Fruit fly (Drosophila melanogaster) whole organism, embryonic: ENCODE data around the gene Rnmt.
A peak's percentile ranks its signal among the peaks of the same experiment; 100 is the strongest.

ENCODE experiments used
- Asciz ChIP-seq: fragments of 200-800 bp; sonication (Bioruptor generic); optimal IDR thresholded peaks from 2 replicates; lab custom pipeline; 2017; ENCODE audit warnings: missing biosample characterization, mild to moderate bottlenecking, missing genetic modification characterization, missing genetic modification reagents
- CG10366 ChIP-seq: fragments of 200-800 bp; sonication (Bioruptor generic); IDR thresholded peaks from 2 replicates; pipeline ENCODE4 v1.3.6; 2022; ENCODE audit warnings: missing biosample characterization, missing genetic modification characterization
- CG10543 ChIP-seq: fragments of 200-800 bp; sonication (Bioruptor generic); optimal IDR thresholded peaks from 3 replicates; lab custom pipeline; 2017; ENCODE audit warnings: missing biosample characterization, mild to moderate bottlenecking, missing genetic modification characterization, moderate library complexity
- CG11085 ChIP-seq: fragments of 200-800 bp; sonication (Bioruptor generic); IDR thresholded peaks from 2 replicates; pipeline ENCODE4 v1.3.6; 2022; ENCODE audit warnings: missing biosample characterization, missing genetic modification characterization
- CG11247 ChIP-seq: fragments of 200-800 bp; sonication (Bioruptor generic); IDR thresholded peaks from 2 replicates; pipeline ENCODE4 v1.3.6; 2022; ENCODE audit warnings: missing biosample characterization, missing genetic modification characterization
- CG11504 ChIP-seq: fragments of 200-800 bp; sonication (Bioruptor generic); optimal IDR thresholded peaks from 3 replicates; lab custom pipeline; 2019; ENCODE audit warnings: missing biosample characterization, mild to moderate bottlenecking, missing genetic modification characterization, moderate library complexity
- CG11560 ChIP-seq: fragments of 200-800 bp; sonication (Bioruptor generic); IDR thresholded peaks from 3 replicates; pipeline ENCODE4 v1.3.6; 2022; ENCODE audit warnings: missing biosample characterization, missing genetic modification characterization
- CG12071 ChIP-seq: fragments of 200-800 bp; sonication (Bioruptor generic); optimal IDR thresholded peaks from 3 replicates; lab custom pipeline; 2018; ENCODE audit warnings: missing biosample characterization, mild to moderate bottlenecking, missing genetic modification characterization
- CG12219 ChIP-seq: fragments of 200-800 bp; sonication (Bioruptor generic); optimal IDR thresholded peaks from 3 replicates; lab custom pipeline; 2018; ENCODE audit warnings: missing biosample characterization, mild to moderate bottlenecking, missing genetic modification characterization
- CG15011 ChIP-seq: fragments of 200-800 bp; sonication (Bioruptor generic); optimal IDR thresholded peaks from 3 replicates; lab custom pipeline; 2018; ENCODE audit warnings: missing biosample characterization, mild to moderate bottlenecking, missing genetic modification characterization
- CG17361 ChIP-seq: fragments of 200-800 bp; sonication (Bioruptor generic); IDR thresholded peaks from 3 replicates; pipeline ENCODE4 v1.3.6; 2022; ENCODE audit warnings: missing biosample characterization, missing genetic modification characterization
- CG2116 ChIP-seq: fragments of 200-800 bp; sonication (Bioruptor generic); optimal IDR thresholded peaks from 3 replicates; lab custom pipeline; 2018; ENCODE audit warnings: missing biosample characterization, mild to moderate bottlenecking, missing genetic modification characterization
- CG2678 ChIP-seq: fragments of 200-800 bp; sonication (Bioruptor generic); optimal IDR thresholded peaks from 3 replicates; lab custom pipeline; 2019; ENCODE audit warnings: missing biosample characterization, mild to moderate bottlenecking, missing genetic modification characterization, moderate library complexity
- CG3995 ChIP-seq: fragments of 200-800 bp; sonication (Bioruptor generic); optimal IDR thresholded peaks from 3 replicates; lab custom pipeline; 2016; ENCODE audit warnings: missing biosample characterization, missing genetic modification characterization
- CG4282 ChIP-seq: fragments of 200-800 bp; sonication (Bioruptor generic); optimal IDR thresholded peaks from 2 replicates; lab custom pipeline; 2016; ENCODE audit warnings: missing biosample characterization, missing genetic modification characterization
- CG4404 ChIP-seq: fragments of 200-800 bp; sonication (Bioruptor generic); IDR thresholded peaks from 2 replicates; pipeline ENCODE4 v1.3.6; 2022; ENCODE audit warnings: missing biosample characterization, missing genetic modification characterization
- CG5953 ChIP-seq: fragments of 200-800 bp; sonication (Bioruptor generic); IDR thresholded peaks from 2 replicates; pipeline ENCODE4 v1.3.6; 2022; ENCODE audit warnings: missing biosample characterization, missing genetic modification characterization
- CG6683 ChIP-seq: fragments of 200-800 bp; sonication (Bioruptor generic); optimal IDR thresholded peaks from 2 replicates; lab custom pipeline; 2017; ENCODE audit warnings: missing biosample characterization, mild to moderate bottlenecking, missing genetic modification characterization, missing genetic modification reagents
- CG7786 ChIP-seq: fragments of 200-800 bp; sonication (Bioruptor generic); optimal IDR thresholded peaks from 2 replicates; lab custom pipeline; 2016; ENCODE audit warnings: missing biosample characterization, missing genetic modification characterization
- CG8765 ChIP-seq: fragments of 200-800 bp; sonication (Bioruptor generic); IDR thresholded peaks from 2 replicates; pipeline ENCODE4 v1.3.6; 2022; ENCODE audit warnings: missing biosample characterization, missing genetic modification characterization
- CG9932 ChIP-seq: fragments of 200-800 bp; sonication (Bioruptor generic); IDR thresholded peaks from 2 replicates; pipeline ENCODE4 v1.3.6; 2022; ENCODE audit warnings: missing biosample characterization, missing genetic modification characterization
- Camta ChIP-seq: fragments of 200-800 bp; sonication (Bioruptor generic); optimal IDR thresholded peaks from 2 replicates; lab custom pipeline; 2016; ENCODE audit warnings: missing biosample characterization, missing genetic modification characterization
- Dfd ChIP-seq, 2 experiments: fragments of >200 bp; optimal IDR thresholded peaks; 2 replicates each; lab custom pipeline; 2017; ENCODE audit warnings: missing biosample characterization in 2 of 2, missing genetic modification characterization in 2 of 2
- Dip3 ChIP-seq: fragments of 200-800 bp; sonication (Bioruptor generic); optimal IDR thresholded peaks from 3 replicates; lab custom pipeline; 2016; ENCODE audit warnings: missing biosample characterization, missing genetic modification characterization
- E2f1 ChIP-seq: fragments of 200-800 bp; sonication (Bioruptor generic); IDR thresholded peaks from 2 replicates; pipeline ENCODE4 v1.3.6; 2022; ENCODE audit warnings: missing biosample characterization, missing genetic modification characterization
- Hmr ChIP-seq: fragments of 200-800 bp; sonication (Bioruptor generic); optimal IDR thresholded peaks from 3 replicates; lab custom pipeline; 2017; ENCODE audit warnings: mild to moderate bottlenecking, missing biosample characterization, missing genetic modification reagents, missing genetic modification characterization
- MESR4 ChIP-seq: fragments of 200-800 bp; sonication (Bioruptor generic); optimal IDR thresholded peaks from 2 replicates; lab custom pipeline; 2018; ENCODE audit warnings: missing biosample characterization, mild to moderate bottlenecking, missing genetic modification characterization, moderate library complexity
- NK7.1 ChIP-seq: fragments of 200-800 bp; sonication (Bioruptor generic); optimal IDR thresholded peaks from 3 replicates; lab custom pipeline; 2016; ENCODE audit warnings: missing biosample characterization, missing genetic modification characterization
- Nf-YC ChIP-seq: fragments of 200-800 bp; optimal IDR thresholded peaks from 3 replicates; lab custom pipeline; 2019; ENCODE audit warnings: missing biosample characterization, mild to moderate bottlenecking, missing genetic modification characterization, moderate library complexity
- Sin3A ChIP-seq: fragments of >200 bp; optimal IDR thresholded peaks from 2 replicates; lab custom pipeline; 2018
- Sox100B ChIP-seq: fragments of 200-800 bp; sonication (Bioruptor generic); optimal IDR thresholded peaks from 3 replicates; lab custom pipeline; 2018; ENCODE audit warnings: missing biosample characterization, mild to moderate bottlenecking, missing genetic modification characterization
- Sry-β ChIP-seq: fragments of 200-800 bp; sonication (Bioruptor generic); optimal IDR thresholded peaks from 2 replicates; lab custom pipeline; 2018; ENCODE audit warnings: missing biosample characterization, mild to moderate bottlenecking, missing genetic modification characterization, moderate library complexity
- Trl ChIP-seq, 3 experiments: fragments of >200 bp in 2 of 3; fragments of 200-800 bp in 1 of 3; sonication (Bioruptor generic) in 1 of 3; optimal IDR thresholded peaks; 2 replicates in 1 of 3; 3 replicates in 2 of 3; lab custom pipeline; 2016 to 2017; ENCODE audit warnings: missing biosample characterization in 1 of 3, missing genetic modification characterization in 1 of 3
- Xrp1 ChIP-seq: fragments of 200-800 bp; sonication (Bioruptor generic); IDR thresholded peaks from 2 replicates; pipeline ENCODE4 v1.3.6; 2022; ENCODE audit warnings: missing biosample characterization, missing genetic modification characterization
- YL-1 ChIP-seq: fragments of 200-800 bp; sonication (Bioruptor generic); optimal IDR thresholded peaks from 3 replicates; lab custom pipeline; 2017; ENCODE audit warnings: missing biosample characterization, mild to moderate bottlenecking, missing genetic modification characterization
- abd-A ChIP-seq: fragments of 200-800 bp; sonication (Bioruptor generic); optimal IDR thresholded peaks from 3 replicates; lab custom pipeline; 2019; ENCODE audit warnings: missing biosample characterization, mild to moderate bottlenecking, missing genetic modification characterization, moderate library complexity
- az2 ChIP-seq: fragments of 200-800 bp; sonication (Bioruptor generic); optimal IDR thresholded peaks from 3 replicates; lab custom pipeline; 2016; ENCODE audit warnings: missing biosample characterization, missing genetic modification characterization
- ewg ChIP-seq: fragments of 200-800 bp; sonication (Bioruptor generic); optimal IDR thresholded peaks from 3 replicates; lab custom pipeline; 2017; ENCODE audit warnings: mild to moderate bottlenecking, missing biosample characterization, missing genetic modification reagents, missing genetic modification characterization
- eyg ChIP-seq: fragments of 200-800 bp; sonication (Bioruptor generic); optimal IDR thresholded peaks from 3 replicates; lab custom pipeline; 2016; ENCODE audit warnings: missing biosample characterization, missing genetic modification characterization
- hb ChIP-seq: fragments of 200-800 bp; sonication (Bioruptor generic); IDR thresholded peaks from 3 replicates; pipeline ENCODE4 v1.3.6; 2022; ENCODE audit warnings: missing biosample characterization, missing genetic modification characterization; ENCODE audit not compliant: partially characterized antibody
- hth ChIP-seq: fragments of >200 bp; optimal IDR thresholded peaks from 2 replicates; lab custom pipeline; 2017; ENCODE audit warnings: inconsistent platforms
- jigr1 ChIP-seq: fragments of 200-800 bp; sonication (Bioruptor generic); IDR thresholded peaks from 3 replicates; pipeline ENCODE4 v1.3.6; 2022; ENCODE audit warnings: missing biosample characterization, missing genetic modification characterization
- knrl ChIP-seq: fragments of 200-800 bp; sonication (Bioruptor generic); IDR thresholded peaks from 3 replicates; pipeline ENCODE4 v1.3.6; 2022; ENCODE audit warnings: missing biosample characterization, missing genetic modification characterization; ENCODE audit not compliant: partially characterized antibody
- lola ChIP-seq, 3 experiments: fragments of >200 bp in 2 of 3; fragments of 200-800 bp in 1 of 3; sonication (Bioruptor generic) in 1 of 3; optimal IDR thresholded peaks; 2 replicates each; lab custom pipeline; 2017 to 2019; ENCODE audit warnings: missing biosample characterization in 3 of 3, missing genetic modification characterization in 3 of 3, mild to moderate bottlenecking in 1 of 3, moderate library complexity in 1 of 3
- p53 ChIP-seq: fragments of 200-800 bp; sonication (Bioruptor generic); optimal IDR thresholded peaks from 2 replicates; lab custom pipeline; 2016; ENCODE audit warnings: missing biosample characterization, missing genetic modification characterization
- sc ChIP-seq, 3 experiments: fragments of >200 bp in 2 of 3; fragments of 200-800 bp in 1 of 3; sonication (Bioruptor generic) in 1 of 3; optimal IDR thresholded peaks; 2 replicates in 2 of 3; 3 replicates in 1 of 3; lab custom pipeline; 2017; ENCODE audit warnings: mild to moderate bottlenecking in 1 of 3, missing biosample characterization in 1 of 3, missing genetic modification characterization in 1 of 3, missing genetic modification reagents in 1 of 3
- slbo ChIP-seq: fragments of 200-800 bp; sonication (Bioruptor generic); IDR thresholded peaks from 2 replicates; pipeline ENCODE4 v1.3.6; 2022; ENCODE audit warnings: missing biosample characterization, missing genetic modification characterization
- twi ChIP-seq: fragments of 200-800 bp; optimal IDR thresholded peaks from 2 replicates; lab custom pipeline; 2019; ENCODE audit warnings: missing biosample characterization, mild to moderate bottlenecking, missing genetic modification characterization, moderate library complexity
- unc-4 ChIP-seq: fragments of 200-800 bp; sonication (Bioruptor generic); IDR thresholded peaks from 2 replicates; pipeline ENCODE4 v1.3.6; 2022; ENCODE audit warnings: missing biosample characterization, missing genetic modification characterization; ENCODE audit not compliant: partially characterized antibody
- vnd ChIP-seq: fragments of 200-800 bp; sonication (Bioruptor generic); IDR thresholded peaks from 3 replicates; pipeline ENCODE4 v1.3.6; 2022; ENCODE audit warnings: missing biosample characterization, missing genetic modification characterization; ENCODE audit not compliant: partially characterized antibody

Rnmt gene

DNA sequence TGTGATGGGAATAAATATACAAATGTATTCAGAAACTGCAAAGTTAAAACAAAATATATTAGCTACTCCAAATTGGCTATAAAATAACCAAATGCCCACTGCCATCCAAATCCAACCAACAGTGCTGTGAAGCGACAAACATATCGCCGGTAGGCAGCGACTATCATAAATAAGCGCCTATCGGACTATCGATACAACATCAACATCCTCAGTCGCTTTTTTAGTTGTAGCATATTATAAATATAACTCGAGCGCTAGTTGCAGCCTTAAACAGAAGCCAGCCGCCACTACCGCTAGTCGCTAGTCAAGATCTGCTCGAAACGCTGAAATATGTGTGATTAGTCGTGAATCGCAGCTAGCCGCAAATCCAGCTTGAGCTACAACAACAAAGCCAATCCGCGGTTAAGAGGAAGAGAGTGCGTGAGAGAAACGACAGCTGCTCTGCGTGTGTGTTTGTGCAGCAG, 29.6 kb downstream of the Rnmt start (continued):
- TF ChIP-seq E2f1 (GFP tag; lab: Robert Waterston, UW) (no peak), CG4404 (GFP tag; lab: Robert Waterston, UW) (no peak), CG12071 (GFP tag; lab: Kevin White, UChicago) (no peak), twi (tag; lab: Kevin White, UChicago) (no peak), jigr1 (GFP tag; lab: Robert Waterston, UW) (no peak), eyg (no peak), Sox100B (no peak), CG12219 (GFP tag; lab: Kevin White, UChicago) (no peak), Sry-β (peak; percentile 92), hth (no peak), CG3995 (GFP tag; lab: Kevin White, UChicago) (no peak), CG11560 (no peak), ewg (no peak), MESR4 (GFP tag; lab: Kevin White, UChicago) (peak; percentile 69), lola (GFP tag; optimal IDR thresholded peaks at IDR 0.05; lab: Kevin White, UChicago) (no peak), CG4282 (GFP tag; lab: Kevin White, UChicago) (peak; percentile 21), sc (optimal IDR thresholded peaks at IDR 0.05; lab: Kevin White, UChicago) (no peak), sc (GFP tag; optimal IDR thresholded peaks at IDR 0.05; lab: Kevin White, UChicago) (no peak), Asciz (GFP tag; lab: Kevin White, UChicago) (no peak), CG11247 (peak; percentile 45; the same call in 1 of the 2 replicates), Trl (optimal IDR thresholded peaks at IDR 0.05; lab: Kevin White, UChicago) (no peak), Trl (GFP tag; optimal IDR thresholded peaks at IDR 0.05; lab: Kevin White, UChicago) (no peak), Xrp1 (no peak), CG15011 (GFP tag; lab: Kevin White, UChicago) (no peak), CG6683 (GFP tag; lab: Kevin White, UChicago) (no peak), YL-1 (GFP tag; lab: Kevin White, UChicago) (no peak), abd-A (tag; lab: Kevin White, UChicago) (no peak), CG10366 (GFP tag; lab: Robert Waterston, UW) (0 out of 2 replicates have a peak, but pooled peaks have one; percentile 15), p53 (GFP tag; lab: Kevin White, UChicago) (no peak), hb (GFP tag; lab: Robert Waterston, UW) (peak; percentile 86), Dfd (GFP tag; optimal IDR thresholded peaks at IDR 0.05; lab: Kevin White, UChicago) (no peak), knrl (GFP tag; lab: Robert Waterston, UW) (peak; percentile 85), Hmr (GFP tag; lab: Kevin White, UChicago) (no peak), NK7.1 (GFP tag; lab: Kevin White, UChicago) (no peak), CG2678 (tag; lab: Kevin White, UChicago) (no peak), Sin3A (peak; percentile 77), az2 (GFP tag; lab: Kevin White, UChicago) (no peak), Nf-YC (no peak), Camta (GFP tag; lab: Kevin White, UChicago) (peak; percentile 15), CG8765 (peak; percentile 41; the same call in 1 of the 2 replicates), Dip3 (GFP tag; lab: Kevin White, UChicago) (peak; percentile 37), CG11085 (GFP tag; lab: Robert Waterston, UW) (peak; percentile 52; the same call in 1 of the 2 replicates), vnd (peak; percentile 83), CG11504 (tag; lab: Kevin White, UChicago) (no peak), unc-4 (GFP tag; lab: Robert Waterston, UW) (peak; percentile 78), CG17361 (GFP tag; lab: Robert Waterston, UW) (no peak; the same call in 2 of the 3 replicates), CG2116 (peak; percentile 38), CG5953 (GFP tag; lab: Robert Waterston, UW) (no peak), CG7786 (peak; percentile 2), CG9932 (peak; percentile 84), CG10543 (GFP tag; lab: Kevin White, UChicago) (peak; percentile 9), slbo (peak; percentile 79)
